Fruit fly (Drosophila melanogaster) whole organism, embryonic: ENCODE measurements around the gene CG17816.
A peak's percentile ranks its signal among the peaks of the same experiment; 100 is the strongest.

ENCODE experiments used
- BtbVII ChIP-seq: fragments of 200-800 bp; sonication (Bioruptor generic); optimal IDR thresholded peaks from 3 replicates; lab custom pipeline; 2017; ENCODE audit warnings: missing biosample characterization, mild to moderate bottlenecking, missing genetic modification characterization
- CG10959 ChIP-seq: fragments of 200-800 bp; sonication (Bioruptor generic); IDR thresholded peaks from 2 replicates; pipeline ENCODE4 v1.3.6; 2022; ENCODE audit warnings: missing biosample characterization, missing genetic modification characterization
- CG12219 ChIP-seq: fragments of 200-800 bp; sonication (Bioruptor generic); optimal IDR thresholded peaks from 3 replicates; lab custom pipeline; 2018; ENCODE audit warnings: missing biosample characterization, mild to moderate bottlenecking, missing genetic modification characterization
- CG14014 ChIP-seq: fragments of 200-800 bp; sonication (Bioruptor generic); IDR thresholded peaks from 2 replicates; pipeline ENCODE4 v1.3.6; 2022; ENCODE audit warnings: missing biosample characterization, missing genetic modification characterization
- CG14965 ChIP-seq: fragments of 200-800 bp; sonication (Bioruptor generic); optimal IDR thresholded peaks from 2 replicates; lab custom pipeline; 2016; ENCODE audit warnings: missing biosample characterization, missing genetic modification characterization, borderline replicate concordance
- CG17186 ChIP-seq: fragments of 200-800 bp; sonication (Bioruptor generic); optimal IDR thresholded peaks from 3 replicates; lab custom pipeline; 2017; ENCODE audit warnings: missing biosample characterization, missing genetic modification reagents, missing genetic modification characterization
- CG17328 ChIP-seq: fragments of 200-800 bp; sonication (Bioruptor generic); IDR thresholded peaks from 2 replicates; pipeline ENCODE4 v1.3.6; 2022; ENCODE audit warnings: missing biosample characterization, missing genetic modification characterization
- CG17829 ChIP-seq: fragments of 200-800 bp; optimal IDR thresholded peaks from 2 replicates; lab custom pipeline; 2019; ENCODE audit warnings: missing biosample characterization, mild to moderate bottlenecking, missing genetic modification characterization, moderate library complexity
- CG2199 ChIP-seq: fragments of 200-800 bp; sonication (Bioruptor generic); IDR thresholded peaks from 3 replicates; pipeline ENCODE4 v1.3.6; 2022; ENCODE audit warnings: missing biosample characterization, missing genetic modification characterization
- CG32532 ChIP-seq: fragments of 200-800 bp; sonication (Bioruptor generic); IDR thresholded peaks from 2 replicates; pipeline ENCODE4 v1.3.6; 2022; ENCODE audit warnings: missing biosample characterization, missing genetic modification characterization
- CG3847 ChIP-seq: fragments of 200-800 bp; sonication (Bioruptor generic); IDR thresholded peaks from 2 replicates; pipeline ENCODE4 v1.3.6; 2022; ENCODE audit warnings: missing biosample characterization, missing genetic modification characterization
- CG42726 ChIP-seq: fragments of 200-800 bp; sonication (Bioruptor generic); IDR thresholded peaks from 2 replicates; pipeline ENCODE4 v1.3.6; 2022; ENCODE audit warnings: missing biosample characterization, missing genetic modification characterization; ENCODE audit not compliant: partially characterized antibody
- CG4404 ChIP-seq: fragments of 200-800 bp; sonication (Bioruptor generic); IDR thresholded peaks from 2 replicates; pipeline ENCODE4 v1.3.6; 2022; ENCODE audit warnings: missing biosample characterization, missing genetic modification characterization
- CG4730 ChIP-seq: fragments of 200-800 bp; sonication (Bioruptor generic); IDR thresholded peaks from 2 replicates; pipeline ENCODE4 v1.3.6; 2022; ENCODE audit warnings: missing biosample characterization, missing genetic modification characterization
- CG6765 ChIP-seq: fragments of 200-800 bp; sonication (Bioruptor generic); optimal IDR thresholded peaks from 3 replicates; lab custom pipeline; 2017; ENCODE audit warnings: missing biosample characterization, mild to moderate bottlenecking, missing genetic modification characterization
- CG7786 ChIP-seq: fragments of 200-800 bp; sonication (Bioruptor generic); optimal IDR thresholded peaks from 2 replicates; lab custom pipeline; 2016; ENCODE audit warnings: missing biosample characterization, missing genetic modification characterization
- CG7839 ChIP-seq: fragments of 200-800 bp; sonication (Bioruptor generic); optimal IDR thresholded peaks from 3 replicates; lab custom pipeline; 2018; ENCODE audit warnings: missing biosample characterization, mild to moderate bottlenecking, missing genetic modification characterization, moderate library complexity
- CG7928 ChIP-seq: fragments of 200-800 bp; sonication (Bioruptor generic); optimal IDR thresholded peaks from 2 replicates; lab custom pipeline; 2017; ENCODE audit warnings: missing biosample characterization, mild to moderate bottlenecking, missing genetic modification characterization
- CG8281 ChIP-seq: fragments of 200-800 bp; sonication (Bioruptor generic); optimal IDR thresholded peaks from 2 replicates; lab custom pipeline; 2018; ENCODE audit warnings: missing biosample characterization, mild to moderate bottlenecking, missing genetic modification characterization, moderate library complexity
- CG8478 ChIP-seq: fragments of >200 bp; optimal IDR thresholded peaks from 2 replicates; lab custom pipeline; 2018
- CG8924 ChIP-seq: fragments of 200-800 bp; optimal IDR thresholded peaks from 3 replicates; lab custom pipeline; 2019; ENCODE audit warnings: missing biosample characterization, mild to moderate bottlenecking, missing genetic modification characterization, moderate library complexity
- CG9437 ChIP-seq: fragments of 200-800 bp; sonication (Bioruptor generic); optimal IDR thresholded peaks from 2 replicates; lab custom pipeline; 2018; ENCODE audit warnings: missing biosample characterization, mild to moderate bottlenecking, missing genetic modification characterization
- CG9797 ChIP-seq: fragments of 200-800 bp; sonication (Bioruptor generic); optimal IDR thresholded peaks from 3 replicates; lab custom pipeline; 2018; ENCODE audit warnings: missing biosample characterization, mild to moderate bottlenecking, missing genetic modification characterization
- CG9817 ChIP-seq: fragments of 200-800 bp; sonication (Bioruptor generic); optimal IDR thresholded peaks from 2 replicates; lab custom pipeline; 2018; ENCODE audit warnings: missing biosample characterization, mild to moderate bottlenecking, missing genetic modification characterization, moderate library complexity
- CG9932 ChIP-seq: fragments of 200-800 bp; sonication (Bioruptor generic); IDR thresholded peaks from 2 replicates; pipeline ENCODE4 v1.3.6; 2022; ENCODE audit warnings: missing biosample characterization, missing genetic modification characterization
- CHES-1-like ChIP-seq: fragments of 200-800 bp; sonication (Bioruptor generic); optimal IDR thresholded peaks from 2 replicates; lab custom pipeline; 2016; ENCODE audit warnings: missing biosample characterization, missing genetic modification characterization
- Hmr ChIP-seq: fragments of 200-800 bp; sonication (Bioruptor generic); optimal IDR thresholded peaks from 3 replicates; lab custom pipeline; 2017; ENCODE audit warnings: mild to moderate bottlenecking, missing biosample characterization, missing genetic modification reagents, missing genetic modification characterization
- Lpt ChIP-seq: fragments of >200 bp; optimal IDR thresholded peaks from 2 replicates; lab custom pipeline; 2018; ENCODE audit warnings: missing biosample characterization, missing genetic modification characterization
- MESR4 ChIP-seq: fragments of 200-800 bp; sonication (Bioruptor generic); optimal IDR thresholded peaks from 2 replicates; lab custom pipeline; 2018; ENCODE audit warnings: missing biosample characterization, mild to moderate bottlenecking, missing genetic modification characterization, moderate library complexity
- Meics ChIP-seq: fragments of 200-800 bp; sonication (Bioruptor generic); optimal IDR thresholded peaks from 2 replicates; lab custom pipeline; 2017; ENCODE audit warnings: missing biosample characterization, mild to moderate bottlenecking, missing genetic modification characterization
- Opbp ChIP-seq: fragments of 200-800 bp; sonication (Bioruptor generic); IDR thresholded peaks from 3 replicates; pipeline ENCODE4 v1.3.6; 2022; ENCODE audit warnings: missing biosample characterization, missing genetic modification characterization; ENCODE audit not compliant: partially characterized antibody
- Six4 ChIP-seq: fragments of 200-800 bp; sonication (Bioruptor generic); optimal IDR thresholded peaks from 2 replicates; lab custom pipeline; 2016; ENCODE audit warnings: missing biosample characterization, missing genetic modification characterization
- Ssrp ChIP-seq: fragments of 200-800 bp; sonication (Bioruptor generic); optimal IDR thresholded peaks from 2 replicates; lab custom pipeline; 2018; ENCODE audit warnings: missing biosample characterization, mild to moderate bottlenecking, missing genetic modification characterization, moderate library complexity
- Stat92E ChIP-seq, 3 experiments: fragments of >200 bp in 2 of 3; fragments of 200-800 bp in 1 of 3; sonication (Bioruptor generic) in 1 of 3; optimal IDR thresholded peaks; 2 replicates each; lab custom pipeline; 2017 to 2019; ENCODE audit warnings: missing biosample characterization in 3 of 3, missing genetic modification characterization in 3 of 3, mild to moderate bottlenecking in 1 of 3, moderate library complexity in 1 of 3
- chn ChIP-seq: fragments of 200-800 bp; sonication (Bioruptor generic); optimal IDR thresholded peaks from 2 replicates; lab custom pipeline; 2016; ENCODE audit warnings: missing biosample characterization, missing genetic modification characterization
- dati ChIP-seq: fragments of 200-800 bp; sonication (Bioruptor generic); IDR thresholded peaks from 2 replicates; pipeline ENCODE4 v1.3.6; 2022; ENCODE audit warnings: missing biosample characterization, missing genetic modification characterization
- disco-r ChIP-seq: fragments of 200-800 bp; sonication (Bioruptor generic); optimal IDR thresholded peaks from 2 replicates; lab custom pipeline; 2016; ENCODE audit warnings: missing biosample characterization, missing genetic modification characterization
- dm ChIP-seq: fragments of 200-800 bp; sonication (Bioruptor generic); optimal IDR thresholded peaks from 3 replicates; lab custom pipeline; 2016; ENCODE audit warnings: missing biosample characterization, missing genetic modification characterization
- fru ChIP-seq: fragments of >200 bp; optimal IDR thresholded peaks from 2 replicates; lab custom pipeline; 2017
- gem ChIP-seq: fragments of 200-800 bp; sonication (Bioruptor generic); optimal IDR thresholded peaks from 2 replicates; lab custom pipeline; 2019; ENCODE audit warnings: missing biosample characterization, mild to moderate bottlenecking, missing genetic modification characterization, moderate library complexity
- ham ChIP-seq: fragments of 200-800 bp; sonication (Bioruptor generic); IDR thresholded peaks from 2 replicates; pipeline ENCODE4 v1.3.6; 2022; ENCODE audit warnings: missing biosample characterization, missing genetic modification characterization
- klu ChIP-seq: fragments of 200-800 bp; sonication (Bioruptor generic); IDR thresholded peaks from 2 replicates; pipeline ENCODE4 v1.3.6; 2022; ENCODE audit warnings: missing biosample characterization, missing genetic modification characterization
- lab ChIP-seq: fragments of 200-800 bp; sonication (Bioruptor generic); optimal IDR thresholded peaks from 3 replicates; lab custom pipeline; 2017; ENCODE audit warnings: missing biosample characterization, missing genetic modification characterization, mild to moderate bottlenecking, moderate library complexity, missing genetic modification reagents
- lbe ChIP-seq: fragments of 200-800 bp; sonication (Bioruptor generic); optimal IDR thresholded peaks from 2 replicates; lab custom pipeline; 2016; ENCODE audit warnings: missing biosample characterization, mild to moderate bottlenecking, missing genetic modification characterization
- lola ChIP-seq, 3 experiments: fragments of >200 bp in 2 of 3; fragments of 200-800 bp in 1 of 3; sonication (Bioruptor generic) in 1 of 3; optimal IDR thresholded peaks; 2 replicates each; lab custom pipeline; 2017 to 2019; ENCODE audit warnings: missing biosample characterization in 3 of 3, missing genetic modification characterization in 3 of 3, mild to moderate bottlenecking in 1 of 3, moderate library complexity in 1 of 3
- pb ChIP-seq: fragments of 200-800 bp; sonication (Bioruptor generic); optimal IDR thresholded peaks from 3 replicates; lab custom pipeline; 2016; ENCODE audit warnings: missing biosample characterization, missing genetic modification characterization
- pzg ChIP-seq: fragments of 200-800 bp; sonication (Bioruptor generic); optimal IDR thresholded peaks from 3 replicates; lab custom pipeline; 2018; ENCODE audit warnings: missing biosample characterization, mild to moderate bottlenecking, missing genetic modification characterization, moderate library complexity
- row ChIP-seq: fragments of 200-800 bp; sonication (Bioruptor generic); IDR thresholded peaks from 3 replicates; pipeline ENCODE4 v1.3.6; 2022; ENCODE audit warnings: missing biosample characterization, missing genetic modification characterization
- tio ChIP-seq: fragments of 200-800 bp; sonication (Bioruptor generic); optimal IDR thresholded peaks from 2 replicates; lab custom pipeline; 2017; ENCODE audit warnings: missing biosample characterization, missing genetic modification characterization, inconsistent platforms
- unc-4 ChIP-seq: fragments of 200-800 bp; sonication (Bioruptor generic); IDR thresholded peaks from 2 replicates; pipeline ENCODE4 v1.3.6; 2022; ENCODE audit warnings: missing biosample characterization, missing genetic modification characterization; ENCODE audit not compliant: partially characterized antibody
- zf30C ChIP-seq: fragments of 200-800 bp; sonication (Bioruptor generic); optimal IDR thresholded peaks from 3 replicates; lab custom pipeline; 2018; ENCODE audit warnings: missing biosample characterization, mild to moderate bottlenecking, missing genetic modification characterization

Gene CG17816

dm6 chr3R:7886859-7887190 is 292 bp upstream of the CG17816 start, which contains the start of gene ArgRS-m (continued):
- peak; percentile 78 for TF ChIP-seq lab (GFP tag; lab: Kevin White, UChicago)
- peak; percentile 49 for TF ChIP-seq Meics (GFP tag; lab: Kevin White, UChicago)
- TF ChIP-seq Stat92E (GFP tag; optimal IDR thresholded peaks at IDR 0.05; lab: Kevin White, UChicago), result peak in 1 of 3 experiments; percentile 10
- TF ChIP-seq Hmr, result peak; percentile 65
- TF ChIP-seq CHES-1-like (GFP tag; lab: Kevin White, UChicago), result peak; percentile 70
- TF ChIP-seq CG8924 (tag; lab: Kevin White, UChicago), result peak; percentile 43
- 0 out of 2 replicates have a peak, but pooled peaks have one; percentile 53 for TF ChIP-seq unc-4 (GFP tag; lab: Robert Waterston, UW)
- TF ChIP-seq CG14014 (GFP tag; lab: Robert Waterston, UW), result peak; percentile 67
- no peak for TF ChIP-seq Lpt (GFP tag; lab: Kevin White, UChicago)
- peak; percentile 83 for TF ChIP-seq pzg (GFP tag; lab: Kevin White, UChicago)
- no peak for TF ChIP-seq CG4404
- TF ChIP-seq chn, result peak; percentile 20
- TF ChIP-seq MESR4 (GFP tag; lab: Kevin White, UChicago), result peak; percentile 11
- no peak for TF ChIP-seq klu (GFP tag; lab: Robert Waterston, UW)
- TF ChIP-seq tio (GFP tag; lab: Kevin White, UChicago), result no peak
- TF ChIP-seq CG14965 (GFP tag; lab: Kevin White, UChicago), result no peak
- TF ChIP-seq CG12219, result no peak
- peak; percentile 84 for TF ChIP-seq CG9932 (GFP tag; lab: Robert Waterston, UW)
- peak; percentile 23 for TF ChIP-seq Six4 (GFP tag; lab: Kevin White, UChicago)
- TF ChIP-seq CG32532 (GFP tag; lab: Robert Waterston, UW), result peak; percentile 56
- no peak for TF ChIP-seq disco-r (GFP tag; lab: Kevin White, UChicago)
- no peak for TF ChIP-seq CG4730 (GFP tag; lab: Robert Waterston, UW)
- TF ChIP-seq CG6765 (GFP tag; lab: Kevin White, UChicago), result no peak
- peak; percentile 15 for TF ChIP-seq CG9437 (GFP tag; lab: Kevin White, UChicago)
- TF ChIP-seq CG7786 (GFP tag; lab: Kevin White, UChicago), result peak; percentile 73
- no peak for TF ChIP-seq Ssrp (tag; lab: Kevin White, UChicago)
- peak; percentile 45 for TF ChIP-seq CG17829 (tag; lab: Kevin White, UChicago)
- TF ChIP-seq lbe, result no peak
- TF ChIP-seq fru (lab: Kevin White, UChicago), result no peak
- TF ChIP-seq Opbp (GFP tag; lab: Robert Waterston, UW), result peak; percentile 34; the same call in 1 of the 3 replicates
- no peak for TF ChIP-seq CG8281
- no peak for TF ChIP-seq CG42726
- TF ChIP-seq zf30C (GFP tag; lab: Kevin White, UChicago), result no peak
- TF ChIP-seq ham (GFP tag; lab: Robert Waterston, UW), result no peak
- no peak for TF ChIP-seq CG17328
- peak; percentile 85 for TF ChIP-seq CG9797 (GFP tag; lab: Kevin White, UChicago)
- TF ChIP-seq lola (GFP tag; optimal IDR thresholded peaks at IDR 0.05; lab: Kevin White, UChicago), result no peak
- TF ChIP-seq CG17186 (GFP tag; lab: Kevin White, UChicago), result peak; percentile 96
- TF ChIP-seq CG7839 (tag; lab: Kevin White, UChicago), result peak; percentile 45
- no peak for TF ChIP-seq BtbVII
- TF ChIP-seq CG3847 (GFP tag; lab: Robert Waterston, UW), result peak; percentile 62; the same call in 1 of the 2 replicates
- TF ChIP-seq CG9817, result peak; percentile 48
- TF ChIP-seq CG10959 (GFP tag; lab: Robert Waterston, UW), result no peak
- no peak for TF ChIP-seq CG8478 (lab: Kevin White, UChicago)
- no peak for TF ChIP-seq CG2199 (GFP tag; lab: Robert Waterston, UW)
- no peak for TF ChIP-seq dati (GFP tag; lab: Robert Waterston, UW)
- peak; percentile 59; the same call in 2 of the 3 replicates for TF ChIP-seq row (GFP tag; lab: Robert Waterston, UW)
- peak; percentile 12 for TF ChIP-seq pb (GFP tag; lab: Kevin White, UChicago)
- TF ChIP-seq CG7928 (GFP tag; lab: Kevin White, UChicago), result peak; percentile 26
- peak; percentile 60 for TF ChIP-seq dm (GFP tag; lab: Kevin White, UChicago)
- TF ChIP-seq gem (tag; lab: Kevin White, UChicago), result peak; percentile 58
